Fruit fly (Drosophila melanogaster): Measurements from ENCODE around the gene Rint1.

The Rint1 gene

DNA sequence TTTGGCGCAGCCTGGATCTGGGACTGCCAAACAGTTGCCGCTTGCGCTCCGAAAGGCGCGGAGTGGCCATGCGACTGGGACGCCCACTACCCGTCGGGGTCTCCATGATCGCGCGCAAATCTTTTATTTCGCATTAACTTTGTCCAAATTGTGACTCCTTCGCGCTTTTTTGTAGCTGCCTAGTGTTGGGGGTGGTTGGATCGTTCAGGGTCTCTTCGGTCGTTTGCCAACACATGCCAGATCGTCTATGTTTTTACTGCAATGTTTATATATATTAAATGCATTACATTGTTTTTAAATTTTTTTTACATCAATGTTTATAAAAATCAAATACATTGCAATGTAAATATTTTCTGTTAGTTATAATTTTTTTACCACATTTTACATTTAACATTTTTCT lies 15.4 kb downstream of the Rint1 start (continued):
- TF ChIP-seq zfh1 (GFP tag; IDR thresholded peaks at IDR 0.05) (0 out of 3 replicates have a peak, but pooled peaks have one; percentile 39), slbo (GFP tag; IDR thresholded peaks at IDR 0.05) (peak; percentile 43; the same call in 1 of the 2 replicates), Nf-YB (GFP tag; optimal IDR thresholded peaks at IDR 0.05) (no peak), lab (GFP tag; optimal IDR thresholded peaks at IDR 0.05) (no peak), CG1233 (GFP tag; optimal IDR thresholded peaks at IDR 0.05) (no peak), CG16813 (GFP tag; IDR thresholded peaks at IDR 0.05; ENCODE audit: partially characterized antibody) (no peak), bowl (GFP tag; IDR thresholded peaks at IDR 0.05) (peak; percentile 11; the same call in 1 of the 2 replicates), CG12155 (GFP tag; optimal IDR thresholded peaks at IDR 0.05) (no peak), CG4617 (GFP tag; optimal IDR thresholded peaks at IDR 0.05; ENCODE audit: borderline replicate concordance) (peak; percentile 33), CG7357 (GFP tag; IDR thresholded peaks at IDR 0.05) (no peak), ash1 (GFP tag; optimal IDR thresholded peaks at IDR 0.05) (no peak), CG13287 (GFP tag; IDR thresholded peaks at IDR 0.05; ENCODE audit: partially characterized antibody) (peak; percentile 11; the same call in 1 of the 2 replicates), tll (GFP tag; optimal IDR thresholded peaks at IDR 0.05) (no peak), CG13296 (GFP tag; optimal IDR thresholded peaks at IDR 0.05) (no peak), Scr (GFP tag; IDR thresholded peaks at IDR 0.05; ENCODE audit: partially characterized antibody) (0 out of 2 replicates have a peak, but pooled peaks have one; percentile 13), Ets65A (GFP tag) (no peak), oc (tag; optimal IDR thresholded peaks at IDR 0.05) (no peak), Vsx1 (GFP tag; optimal IDR thresholded peaks at IDR 0.05) (no peak), Deaf1 (tag; optimal IDR thresholded peaks at IDR 0.05) (no peak), CoRest (tag; optimal IDR thresholded peaks at IDR 0.05) (no peak), CG9876 (GFP tag; optimal IDR thresholded peaks at IDR 0.05) (no peak), Med (GFP tag) (peak; percentile 84), pb (GFP tag; optimal IDR thresholded peaks at IDR 0.05) (no peak), E2f1 (GFP tag; IDR thresholded peaks at IDR 0.05) (peak; percentile 38; the same call in 1 of the 2 replicates), MBD-R2 (GFP tag; IDR thresholded peaks at IDR 0.05) (peak; percentile 63)

DNA sequence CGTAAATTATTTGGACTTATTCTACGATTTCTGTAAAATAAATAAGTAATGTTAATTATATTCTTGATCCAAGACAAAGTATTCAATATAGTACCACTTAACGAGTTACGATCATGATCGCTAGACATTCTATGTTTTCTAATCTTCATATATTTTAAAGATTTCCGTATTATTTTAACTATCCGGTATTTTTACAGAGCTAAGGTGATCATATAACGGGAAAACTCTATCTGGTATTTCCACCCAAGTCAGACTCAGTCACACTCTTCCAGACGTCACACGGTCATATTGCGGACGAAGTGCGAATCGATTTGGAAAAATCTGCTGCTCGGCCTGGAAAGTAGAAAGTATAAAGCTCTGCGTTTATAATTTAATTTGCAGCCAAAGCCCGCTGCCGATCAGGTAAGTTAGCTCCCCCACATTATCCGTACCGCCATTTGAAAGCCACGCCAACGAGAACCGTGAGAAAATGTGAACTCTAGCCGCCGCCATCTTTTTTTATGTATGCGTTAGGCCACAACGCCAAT lies 15.9 kb downstream of the Rint1 start, which contains the start of the genes lark and eco:
lark (plus strand) TSS at position 51 of the 527 bp plus-strand sequence.
eco (minus strand) TSS at position 125 of the 527 bp plus-strand sequence.
- peak; percentile 2 for TF ChIP-seq CG33557 (GFP tag; optimal IDR thresholded peaks at IDR 0.05)
- TF ChIP-seq Hsf (GFP tag; optimal IDR thresholded peaks at IDR 0.05): no peak
- TF ChIP-seq CG2712 (tag; optimal IDR thresholded peaks at IDR 0.05): peak; percentile 29
- TF ChIP-seq so (GFP tag; IDR thresholded peaks at IDR 0.05): no peak
- peak; percentile 41; the same call in 1 of the 2 replicates for TF ChIP-seq amos (GFP tag; IDR thresholded peaks at IDR 0.05; ENCODE audit: partially characterized antibody)
- peak; percentile 71 for TF ChIP-seq CG12659 (GFP tag; optimal IDR thresholded peaks at IDR 0.05)
- TF ChIP-seq Nf-YB (GFP tag; optimal IDR thresholded peaks at IDR 0.05): no peak
- no peak; the same call in 2 of the 3 replicates for TF ChIP-seq ci (GFP tag; IDR thresholded peaks at IDR 0.05)
- TF ChIP-seq CG13123 (GFP tag; optimal IDR thresholded peaks at IDR 0.05): no peak
- peak; percentile 4 for TF ChIP-seq Fer1 (GFP tag; optimal IDR thresholded peaks at IDR 0.05)
- TF ChIP-seq CG17568 (GFP tag; optimal IDR thresholded peaks at IDR 0.05): no peak
- no peak for TF ChIP-seq CG4282 (GFP tag; optimal IDR thresholded peaks at IDR 0.05)
- no peak for TF ChIP-seq Oaz (GFP tag; IDR thresholded peaks at IDR 0.05)
- TF ChIP-seq hb (GFP tag; IDR thresholded peaks at IDR 0.05; ENCODE audit: partially characterized antibody): no peak
- no peak for TF ChIP-seq CG3726 (GFP tag; IDR thresholded peaks at IDR 0.05)
- peak; percentile 64 for TF ChIP-seq CG14710 (tag; optimal IDR thresholded peaks at IDR 0.05)
- no peak for TF ChIP-seq CG9817 (tag; optimal IDR thresholded peaks at IDR 0.05)
- TF ChIP-seq Usf (GFP tag; optimal IDR thresholded peaks at IDR 0.05): no peak
- TF ChIP-seq MBD-R2 (GFP tag; IDR thresholded peaks at IDR 0.05): peak; percentile 23; the same call in 1 of the 2 replicates
- TF ChIP-seq CG32767 (GFP tag; IDR thresholded peaks at IDR 0.05): peak; percentile 98
- TF ChIP-seq CG11247 (GFP tag; IDR thresholded peaks at IDR 0.05): no peak
- TF ChIP-seq Lhr (GFP tag; optimal IDR thresholded peaks at IDR 0.05): peak; percentile 1
- TF ChIP-seq BEAF-32 (GFP tag; optimal IDR thresholded peaks at IDR 0.05): peak; percentile 42
- peak; percentile 79 for TF ChIP-seq CG4617 (GFP tag; optimal IDR thresholded peaks at IDR 0.05; ENCODE audit: borderline replicate concordance)
- no peak for TF ChIP-seq HLH4C (GFP tag; IDR thresholded peaks at IDR 0.05; ENCODE audit: partially characterized antibody)
- peak; percentile 6 for TF ChIP-seq CG15514 (GFP tag; optimal IDR thresholded peaks at IDR 0.05)
- TF ChIP-seq maf-S (GFP tag; optimal IDR thresholded peaks at IDR 0.05): no peak

All from whole organism, embryonic.